Fruit fly (Drosophila melanogaster): ENCODE results near the gene Eph.

The Eph gene

DNA sequence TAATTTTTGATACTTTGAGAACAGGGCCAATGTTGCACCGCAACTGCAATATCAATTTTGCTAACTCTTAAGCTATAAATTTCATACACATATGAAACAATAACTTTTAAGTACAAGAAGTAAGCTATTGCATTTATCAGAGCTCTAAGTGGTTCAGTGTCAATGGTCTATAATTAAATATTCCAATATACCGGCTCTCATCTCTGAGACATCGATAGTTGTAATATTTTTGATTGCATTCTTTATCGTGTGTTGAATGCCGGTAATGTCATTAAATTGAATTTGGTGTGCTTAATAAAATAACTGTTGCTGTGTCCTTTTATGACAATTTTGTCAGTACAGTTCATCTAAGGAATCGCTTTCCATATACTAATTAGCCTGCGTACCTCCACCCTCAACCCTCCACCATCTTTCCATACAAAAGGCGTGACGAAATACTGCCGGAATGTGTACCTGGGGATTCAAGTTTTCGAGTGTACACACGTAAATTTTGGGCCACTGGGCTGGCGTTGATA, 60.5 kb downstream of the Eph start, which contains the start of gene CG11360 (continued):
- TF ChIP-seq sob (GFP tag; IDR thresholded peaks at IDR 0.05) (0 out of 2 replicates have a peak, but pooled peaks have one; percentile 12), HmgD (GFP tag; optimal IDR thresholded peaks at IDR 0.05) (peak; percentile 19), fu2 (GFP tag; optimal IDR thresholded peaks at IDR 0.05) (peak; percentile 31), CG12219 (GFP tag; optimal IDR thresholded peaks at IDR 0.05) (no peak), Sry-β (GFP tag; optimal IDR thresholded peaks at IDR 0.05) (peak; percentile 20), Pdp1 (GFP tag; optimal IDR thresholded peaks at IDR 0.05) (peak in 1 of 2 experiments; percentile 20), Xbp1 (GFP tag; optimal IDR thresholded peaks at IDR 0.05) (peak; percentile 42), CG17361 (GFP tag; IDR thresholded peaks at IDR 0.05) (0 out of 3 replicates have a peak, but pooled peaks have one; percentile 38), CG31224 (GFP tag; IDR thresholded peaks at IDR 0.05) (no peak), nom (GFP tag; optimal IDR thresholded peaks at IDR 0.05) (peak; percentile 25), gsb-n (tag; optimal IDR thresholded peaks at IDR 0.05) (peak; percentile 83), CG1024 (GFP tag; IDR thresholded peaks at IDR 0.05) (peak; percentile 98), tup (GFP tag; optimal IDR thresholded peaks at IDR 0.05) (no peak), Ets97D (GFP tag; optimal IDR thresholded peaks at IDR 0.05) (peak; percentile 25), pros (GFP tag; optimal IDR thresholded peaks at IDR 0.05) (peak; percentile 73), Oli (tag; optimal IDR thresholded peaks at IDR 0.05) (no peak), nmo (GFP tag; optimal IDR thresholded peaks at IDR 0.05) (peak; percentile 67), Stat92E (GFP tag; optimal IDR thresholded peaks at IDR 0.05) (peak in 1 of 3 experiments; percentile 77), CG2120 (GFP tag; optimal IDR thresholded peaks at IDR 0.05) (peak; percentile 5), wek (GFP tag; optimal IDR thresholded peaks at IDR 0.05) (peak; percentile 82), D19B (GFP tag; optimal IDR thresholded peaks at IDR 0.05) (no peak), B-H2 (GFP tag; optimal IDR thresholded peaks at IDR 0.05) (no peak), ssp (GFP tag; IDR thresholded peaks at IDR 0.05) (peak; percentile 98), vnd (GFP tag; IDR thresholded peaks at IDR 0.05; ENCODE audit: partially characterized antibody) (peak; percentile 45; the same call in 1 of the 3 replicates), gem (tag; optimal IDR thresholded peaks at IDR 0.05) (peak; percentile 32), CG2712 (tag; optimal IDR thresholded peaks at IDR 0.05) (peak; percentile 25), CG1603 (tag; optimal IDR thresholded peaks at IDR 0.05) (peak; percentile 95), CG7357 (GFP tag; IDR thresholded peaks at IDR 0.05) (peak; percentile 95), Tbp (GFP tag; optimal IDR thresholded peaks at IDR 0.05) (no peak), CG1602 (GFP tag; optimal IDR thresholded peaks at IDR 0.05) (peak; percentile 17), Ptx1 (GFP tag; IDR thresholded peaks at IDR 0.05) (no peak), MBD-R2 (GFP tag; IDR thresholded peaks at IDR 0.05) (peak; percentile 44; the same call in 1 of the 2 replicates), CG3163 (GFP tag; optimal IDR thresholded peaks at IDR 0.05) (no peak), Med (GFP tag) (peak; percentile 81), CG1233 (GFP tag; optimal IDR thresholded peaks at IDR 0.05) (no peak), otp (GFP tag; IDR thresholded peaks at IDR 0.05) (no peak), dm (GFP tag; optimal IDR thresholded peaks at IDR 0.05) (peak; percentile 11), Fer3 (tag; optimal IDR thresholded peaks at IDR 0.05) (peak; percentile 4)
